Worm (Caenorhabditis elegans) whole organism, midembryonic: ENCODE data around the gene T27D12.1.

Experiments used
- T22C8.4 ChIP-seq: fragments of 200-800 bp; sonication (Bioruptor generic); IDR thresholded peaks from 2 replicates; pipeline ENCODE4 v1.3.6; 2022; ENCODE audit warnings: missing genetic modification characterization, missing compliant biosample characterization
- cog-1 ChIP-seq: sonication (generic microtip); optimal IDR thresholded peaks from 2 replicates; lab custom pipeline; 2016; ENCODE audit warnings: missing genetic modification characterization, missing compliant biosample characterization
- flt-1 ChIP-seq: fragments of 200-800 bp; sonication (Bioruptor generic); IDR thresholded peaks from 2 replicates; pipeline ENCODE4 v1.3.6; 2022; ENCODE audit warnings: missing genetic modification characterization, missing compliant biosample characterization
- klf-2 ChIP-seq: fragments of 200-800 bp; sonication (Bioruptor generic); conservative IDR thresholded peaks from 2 replicates; pipeline ENCODE4 v1.3.6; 2022; ENCODE audit warnings: missing genetic modification reagents, missing genetic modification characterization, missing compliant biosample characterization
- med-1 ChIP-seq: sonication (generic microtip); optimal IDR thresholded peaks from 2 replicates; lab custom pipeline; 2017; ENCODE audit warnings: missing genetic modification characterization, mild to moderate bottlenecking, missing compliant biosample characterization, antibody characterized with exemption, missing genetic modification reagents; ENCODE audit not compliant: insufficient read depth
- ref-1 ChIP-seq: fragments of 200-800 bp; sonication (Bioruptor generic); conservative IDR thresholded peaks from 2 replicates; pipeline ENCODE4 v1.3.6; 2022; ENCODE audit warnings: missing genetic modification reagents, missing genetic modification characterization, missing compliant biosample characterization
- tab-1 ChIP-seq: fragments of 200-800 bp; sonication (Bioruptor generic); IDR thresholded peaks from 2 replicates; pipeline ENCODE4 v1.3.6; 2022; ENCODE audit warnings: missing genetic modification characterization, missing compliant biosample characterization
- ztf-23 ChIP-seq: fragments of 200-800 bp; sonication (Bioruptor generic); IDR thresholded peaks from 2 replicates; pipeline ENCODE4 v1.3.6; 2022; ENCODE audit warnings: missing genetic modification reagents, missing genetic modification characterization, missing compliant biosample characterization
- ztf-29 ChIP-seq: fragments of 200-800 bp; sonication (Bioruptor generic); IDR thresholded peaks from 2 replicates; pipeline ENCODE4 v1.3.6; 2022; ENCODE audit warnings: missing genetic modification reagents, missing genetic modification characterization, missing compliant biosample characterization

Gene T27D12.1

DNA sequence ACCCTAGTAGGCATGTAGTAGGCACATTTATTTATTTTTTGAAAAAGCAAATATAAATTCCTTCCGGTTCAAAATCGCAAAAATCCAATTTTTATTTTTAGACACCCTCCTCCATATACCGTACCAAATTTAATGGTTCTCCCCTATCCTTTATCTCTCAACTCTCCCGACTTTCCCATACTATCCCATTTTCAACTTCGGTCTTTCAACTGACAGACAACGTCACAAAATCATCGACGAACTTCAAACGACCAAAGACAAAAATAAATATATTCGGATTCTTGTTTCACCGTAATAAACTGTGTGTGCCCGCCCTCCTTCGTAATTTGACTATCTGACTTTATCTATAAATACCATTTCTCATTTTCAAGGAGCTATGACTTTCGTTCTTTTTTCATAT lies 7.2 kb upstream of the T27D12.1 start, which contains the start of gene T27D12.6:
Gene T27D12.6, plus strand, starts transcription at position 301 of the 400 bp plus-strand sequence.
- TF ChIP-seq cog-1 (tag; lab: Kevin White, UChicago) (no peak), ztf-29 (no peak), ztf-23 (GFP tag; lab: Robert Waterston, UW) (no peak), ref-1 (GFP tag; lab: Robert Waterston, UW) (no peak), klf-2 (GFP tag; lab: Robert Waterston, UW) (no peak), med-1 (GFP tag; lab: Kevin White, UChicago) (no peak)

DNA sequence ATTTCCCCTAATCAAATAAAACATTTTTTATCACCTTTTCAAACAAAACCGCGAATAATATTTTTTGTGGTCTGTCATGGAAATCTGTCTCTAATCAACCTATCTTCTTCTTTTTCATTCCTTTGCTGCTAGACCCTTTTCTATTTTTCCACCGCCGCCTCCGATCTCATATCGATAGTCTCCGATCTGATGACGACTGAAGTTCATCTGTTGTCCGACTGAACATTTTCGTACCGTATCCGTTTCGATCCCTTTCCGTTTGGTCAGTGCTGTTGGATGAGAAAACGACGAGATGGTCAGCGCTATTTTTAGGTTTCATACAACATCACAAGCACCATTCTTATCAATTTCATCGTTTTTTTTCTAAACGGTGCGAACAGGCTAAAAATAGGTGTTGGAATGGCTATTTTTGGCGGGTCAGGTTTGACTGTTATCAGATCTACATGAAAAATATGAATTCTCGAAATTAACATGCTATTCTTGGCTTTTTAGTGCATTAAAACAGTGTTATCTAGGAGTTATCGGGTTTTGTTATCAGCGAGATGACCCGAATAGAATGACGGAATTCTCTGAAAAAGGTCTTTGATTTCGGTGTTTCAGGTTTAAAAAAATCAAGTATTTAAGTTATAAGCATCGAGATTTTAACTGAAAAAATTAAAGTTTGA lies 5.7 kb upstream of the T27D12.1 start:
- no peak for TF ChIP-seq ref-1 (GFP tag; lab: Robert Waterston, UW)
- no peak for TF ChIP-seq ztf-23 (GFP tag; lab: Robert Waterston, UW)
- TF ChIP-seq klf-2 (GFP tag; lab: Robert Waterston, UW): no peak
- TF ChIP-seq tab-1 (GFP tag; lab: Robert Waterston, UW): no peak
- TF ChIP-seq ztf-29: no peak
- TF ChIP-seq med-1 (GFP tag; lab: Kevin White, UChicago): no peak

DNA sequence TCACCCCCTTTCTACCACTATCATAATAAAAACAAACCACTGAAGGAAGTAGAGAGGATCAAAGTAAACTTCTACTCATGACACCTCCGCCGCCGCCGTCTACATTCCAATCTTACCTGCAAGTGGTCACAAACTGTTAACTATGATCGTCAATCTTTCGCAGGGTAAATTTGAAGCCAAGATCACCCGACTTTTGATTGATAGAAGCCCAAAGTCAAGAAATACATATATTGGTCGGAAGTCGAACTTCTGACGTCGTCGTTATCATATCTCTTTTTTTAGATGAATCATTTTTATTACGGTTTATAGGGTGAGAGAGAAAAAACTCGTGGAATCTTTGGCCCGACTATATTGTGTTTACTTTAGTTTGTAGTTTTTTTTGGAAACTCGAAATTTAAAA lies 4.1 kb upstream of the T27D12.1 start:
- TF ChIP-seq med-1 (GFP tag; lab: Kevin White, UChicago) (no peak), ztf-23 (GFP tag; lab: Robert Waterston, UW) (no peak), tab-1 (GFP tag; lab: Robert Waterston, UW) (no peak), T22C8.4 (GFP tag; lab: Robert Waterston, UW) (no peak), cog-1 (tag; lab: Kevin White, UChicago) (no peak), ztf-29 (no peak), klf-2 (GFP tag; lab: Robert Waterston, UW) (no peak), ref-1 (GFP tag; lab: Robert Waterston, UW) (no peak), flt-1 (GFP tag; lab: Robert Waterston, UW) (no peak)

DNA sequence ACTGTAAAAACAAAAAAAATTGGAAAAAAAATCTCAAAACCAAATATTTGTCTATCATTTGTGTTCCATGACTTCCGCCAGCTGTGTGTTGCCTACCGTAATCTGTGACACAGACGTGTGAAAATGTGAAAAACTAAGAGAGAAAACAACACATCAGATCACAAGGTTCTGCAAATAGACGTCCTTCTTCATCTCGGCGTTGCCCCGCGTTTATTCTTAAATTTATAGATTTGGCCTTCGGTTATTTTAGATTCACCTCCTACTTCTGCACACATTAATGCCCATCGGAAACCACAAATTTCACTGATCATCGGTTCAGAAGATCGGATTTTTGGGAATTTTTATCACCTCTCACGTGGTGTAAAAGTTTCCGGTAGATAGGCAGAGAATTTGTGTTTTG lies 3.3 kb upstream of the T27D12.1 start:
- TF ChIP-seq ref-1 (GFP tag; lab: Robert Waterston, UW): no peak
- TF ChIP-seq flt-1 (GFP tag; lab: Robert Waterston, UW): no peak
- no peak for TF ChIP-seq cog-1 (tag; lab: Kevin White, UChicago)
- TF ChIP-seq ztf-29: no peak
- TF ChIP-seq ztf-23 (GFP tag; lab: Robert Waterston, UW): no peak
- TF ChIP-seq T22C8.4 (GFP tag; lab: Robert Waterston, UW): no peak
- TF ChIP-seq klf-2 (GFP tag; lab: Robert Waterston, UW): no peak

DNA sequence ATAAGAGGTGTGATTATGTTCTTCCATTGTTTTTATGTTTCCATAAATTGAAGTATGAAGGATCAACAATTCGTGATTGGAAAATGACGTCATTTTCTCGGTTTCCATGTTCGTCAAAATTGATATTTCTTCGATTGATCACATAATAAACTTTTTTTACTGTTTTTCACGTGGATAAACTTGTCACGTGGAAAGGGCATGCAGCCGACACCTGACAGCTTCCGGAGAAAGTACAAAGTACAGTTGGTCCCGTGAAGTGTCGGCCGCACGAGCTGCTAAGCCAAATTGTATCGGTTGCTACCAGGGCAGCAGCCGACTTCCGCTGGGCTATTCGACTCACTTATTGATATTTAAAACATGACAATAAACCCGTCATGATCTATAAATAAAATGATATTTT lies 764 bp upstream of the T27D12.1 start:
- TF ChIP-seq ref-1 (GFP tag; lab: Robert Waterston, UW) (no peak), tab-1 (GFP tag; lab: Robert Waterston, UW) (no peak), flt-1 (GFP tag; lab: Robert Waterston, UW) (no peak), ztf-29 (no peak), med-1 (GFP tag; lab: Kevin White, UChicago) (no peak), klf-2 (GFP tag; lab: Robert Waterston, UW) (no peak), cog-1 (tag; lab: Kevin White, UChicago) (no peak), ztf-23 (GFP tag; lab: Robert Waterston, UW) (no peak), T22C8.4 (GFP tag; lab: Robert Waterston, UW) (no peak)

DNA sequence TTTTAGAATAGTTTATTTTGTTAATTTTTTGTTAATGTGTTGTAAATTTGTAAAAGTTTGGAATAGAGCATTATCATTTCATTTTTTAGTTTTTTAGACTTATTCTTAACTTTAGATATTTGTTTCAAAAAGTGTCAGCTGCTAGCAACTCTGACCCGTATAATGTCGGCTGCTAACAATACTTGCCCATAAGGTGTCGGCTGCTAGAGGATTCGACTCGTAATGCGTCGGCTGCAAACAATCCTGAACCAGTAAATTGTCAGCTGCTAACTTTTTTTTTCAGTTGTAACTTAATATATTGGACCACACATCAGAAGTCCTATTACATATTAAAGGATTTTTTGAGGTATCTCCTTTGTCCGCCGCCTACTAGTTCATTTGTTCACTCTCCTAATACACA lies 349 bp downstream of the T27D12.1 start:
- no peak for TF ChIP-seq flt-1 (GFP tag; lab: Robert Waterston, UW)
- no peak for TF ChIP-seq med-1 (GFP tag; lab: Kevin White, UChicago)

DNA sequence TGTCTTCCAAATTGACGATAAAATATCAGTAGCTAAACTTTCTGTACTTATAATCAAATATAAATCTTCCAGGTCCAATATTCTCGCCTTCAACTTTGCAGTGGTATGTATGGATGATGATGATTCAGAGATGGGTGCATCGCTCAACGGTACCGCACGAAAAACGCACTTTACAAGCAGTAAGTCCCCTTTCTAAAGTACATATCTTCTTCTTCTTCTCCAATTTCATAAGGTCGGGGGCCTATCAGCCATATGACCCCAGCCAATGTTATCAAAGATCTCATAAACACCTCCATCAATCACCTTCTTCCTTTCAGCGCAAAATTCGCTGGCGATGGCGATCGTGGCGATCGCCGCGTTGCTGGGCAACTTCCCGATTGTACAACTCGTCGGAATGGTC lies 1.0 kb downstream of the T27D12.1 start:
- TF ChIP-seq tab-1 (GFP tag; lab: Robert Waterston, UW) (no peak), cog-1 (tag; lab: Kevin White, UChicago) (no peak), flt-1 (GFP tag; lab: Robert Waterston, UW) (no peak), T22C8.4 (GFP tag; lab: Robert Waterston, UW) (no peak), ztf-23 (GFP tag; lab: Robert Waterston, UW) (no peak), klf-2 (GFP tag; lab: Robert Waterston, UW) (no peak), ref-1 (GFP tag; lab: Robert Waterston, UW) (no peak), ztf-29 (no peak), med-1 (GFP tag; lab: Kevin White, UChicago) (no peak)

DNA sequence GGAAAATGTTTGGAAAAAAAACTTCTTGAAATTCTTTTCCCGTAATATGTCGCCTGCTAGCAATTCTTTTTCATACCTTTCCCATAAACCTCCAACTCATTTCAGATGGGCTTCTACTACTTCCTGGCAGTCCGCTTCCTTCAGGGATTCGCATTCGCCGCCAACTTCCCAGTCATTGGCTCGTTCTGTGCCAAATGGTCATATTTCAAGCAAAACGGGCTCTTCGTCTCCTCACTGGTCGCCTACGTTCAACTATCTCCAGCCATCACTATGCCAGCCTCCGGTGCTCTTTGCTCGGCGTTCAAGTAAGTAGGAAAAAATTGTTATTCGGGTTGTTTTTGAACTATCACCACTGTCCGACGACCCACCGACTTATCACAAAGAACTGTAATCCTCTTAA lies 1.7 kb downstream of the T27D12.1 start:
- TF ChIP-seq ztf-29 (no peak), med-1 (GFP tag; lab: Kevin White, UChicago) (no peak), ref-1 (GFP tag; lab: Robert Waterston, UW) (no peak), flt-1 (GFP tag; lab: Robert Waterston, UW) (no peak), klf-2 (GFP tag; lab: Robert Waterston, UW) (no peak), ztf-23 (GFP tag; lab: Robert Waterston, UW) (no peak), T22C8.4 (GFP tag; lab: Robert Waterston, UW) (no peak), tab-1 (GFP tag; lab: Robert Waterston, UW) (no peak), cog-1 (tag; lab: Kevin White, UChicago) (no peak)

DNA sequence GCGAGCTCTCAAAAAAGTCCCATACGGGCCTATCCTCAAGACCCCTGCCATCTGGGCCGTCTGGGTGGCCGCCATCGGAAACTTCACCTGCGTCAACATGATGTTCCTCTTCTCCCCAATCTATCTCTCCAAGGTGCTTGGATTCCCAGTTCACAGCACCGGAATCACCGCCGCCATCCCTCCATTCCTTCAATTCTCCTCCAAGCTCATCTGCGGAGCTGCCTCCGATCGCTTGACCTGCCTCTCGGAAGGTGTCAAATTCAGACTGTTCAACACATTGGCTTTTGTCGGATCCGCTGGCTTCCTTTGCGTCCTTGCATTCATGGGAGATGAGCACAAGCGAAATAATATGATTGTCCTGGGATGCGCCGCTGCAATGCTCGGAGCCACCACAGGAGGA lies 2.6 kb downstream of the T27D12.1 start:
- TF ChIP-seq cog-1 (tag; lab: Kevin White, UChicago) (no peak), med-1 (GFP tag; lab: Kevin White, UChicago) (no peak), tab-1 (GFP tag; lab: Robert Waterston, UW) (no peak)

DNA sequence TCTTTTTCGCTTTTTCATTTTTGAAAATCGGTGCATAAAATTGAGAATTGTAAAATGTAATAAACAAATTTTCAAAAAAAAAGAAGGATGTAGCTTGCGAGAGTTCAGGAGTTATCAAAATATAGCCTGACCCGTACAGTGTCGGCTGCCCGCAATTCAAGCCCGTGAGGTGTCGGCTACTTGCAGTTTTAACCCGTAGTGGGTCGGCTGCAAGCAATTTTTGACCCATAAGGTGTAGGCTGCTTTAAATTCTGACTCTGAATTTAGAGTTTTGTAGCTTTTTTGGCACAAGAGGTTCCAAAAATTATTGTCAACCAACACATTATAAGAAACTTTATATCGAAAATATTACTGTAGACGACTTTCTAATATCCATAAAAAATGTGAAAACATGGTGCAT lies 3.5 kb downstream of the T27D12.1 start:
- TF ChIP-seq ref-1 (GFP tag; lab: Robert Waterston, UW) (no peak), med-1 (GFP tag; lab: Kevin White, UChicago) (no peak), ztf-23 (GFP tag; lab: Robert Waterston, UW) (no peak), flt-1 (GFP tag; lab: Robert Waterston, UW) (no peak), klf-2 (GFP tag; lab: Robert Waterston, UW) (no peak), cog-1 (tag; lab: Kevin White, UChicago) (no peak), T22C8.4 (GFP tag; lab: Robert Waterston, UW) (no peak), tab-1 (GFP tag; lab: Robert Waterston, UW) (no peak), ztf-29 (no peak)
